Worm (Caenorhabditis elegans): Measurements from ENCODE around the gene slc-25A29.

The slc-25A29 gene

DNA sequence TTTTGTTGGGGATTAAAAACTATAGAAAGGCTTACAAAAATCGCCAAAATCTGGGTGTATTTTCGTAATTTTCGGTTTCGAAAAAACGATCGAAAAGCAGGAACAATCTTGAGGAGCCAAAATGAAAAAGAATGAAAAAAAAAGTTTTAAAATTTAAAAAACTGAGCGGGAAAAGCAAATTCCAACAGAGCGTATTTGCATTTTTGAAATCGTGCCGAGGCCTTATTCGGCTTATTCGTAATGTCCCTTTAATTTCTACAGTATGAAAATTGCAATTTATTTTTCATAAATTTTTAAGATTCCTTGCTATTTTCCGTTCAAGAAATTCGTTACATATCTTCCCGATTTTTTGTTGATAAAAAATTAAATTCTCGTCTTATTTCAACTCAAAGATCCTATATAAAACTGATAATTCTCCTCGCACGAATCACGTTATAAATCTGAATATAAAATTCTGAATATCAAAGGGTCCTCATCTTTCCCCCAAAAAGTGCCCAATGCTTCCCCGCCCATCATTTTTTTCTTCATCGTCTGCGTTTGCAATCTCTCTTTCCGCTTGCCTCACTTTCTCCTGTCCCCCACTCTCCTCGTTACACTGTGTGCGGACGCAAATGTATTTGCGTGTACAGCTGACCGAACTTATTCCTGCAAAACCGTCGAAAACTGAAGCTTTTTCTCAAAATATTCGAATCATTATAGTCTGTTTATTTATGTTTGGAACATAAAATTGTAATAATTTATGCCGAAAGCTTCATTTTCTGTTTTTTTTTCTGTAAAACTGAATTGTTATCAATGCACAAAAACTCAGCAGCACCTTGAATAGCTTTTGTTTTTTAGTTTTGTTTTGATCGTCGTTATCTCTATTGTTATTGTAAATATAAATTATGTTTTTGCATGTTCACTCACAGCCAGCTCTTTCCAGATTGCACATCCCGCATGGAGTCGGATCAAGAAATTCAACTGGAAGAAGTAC, 11.9 kb downstream of the slc-25A29 start, which contains the start of the genes rfc-1 and pmp-3 (continued):
- TF ChIP-seq zim-3 (tag; optimal IDR thresholded peaks at IDR 0.05), result no peak
- peak; percentile 74; the same call in 1 of the 2 replicates for TF ChIP-seq D2030.7 (GFP tag; IDR thresholded peaks at IDR 0.05)
- TF ChIP-seq akir-1 (GFP tag; optimal IDR thresholded peaks at IDR 0.05), result no peak
- no peak for TF ChIP-seq bed-1 (GFP tag; IDR thresholded peaks at IDR 0.05)
- TF ChIP-seq nhr-179 (tag; optimal IDR thresholded peaks at IDR 0.05), result no peak
- peak; percentile 61 for TF ChIP-seq F23B12.7 (tag; optimal IDR thresholded peaks at IDR 0.05; ENCODE audit: insufficient read depth)
- TF ChIP-seq F57C9.4 (tag; optimal IDR thresholded peaks at IDR 0.05), result no peak
- TF ChIP-seq die-1 (tag; optimal IDR thresholded peaks at IDR 0.05), result no peak
- peak in 1 of 3 experiments; percentile 34 for TF ChIP-seq lin-35 (GFP tag; optimal IDR thresholded peaks at IDR 0.05)
- TF ChIP-seq F39B2.1 (GFP tag; IDR thresholded peaks at IDR 0.05), result no peak
- TF ChIP-seq ceh-40 (GFP tag; IDR thresholded peaks at IDR 0.05), result no peak
- 0 out of 2 replicates have a peak, but pooled peaks have one; percentile 33 for TF ChIP-seq hsf-1 (GFP tag; IDR thresholded peaks at IDR 0.05)
- TF ChIP-seq madf-8 (GFP tag; conservative IDR thresholded peaks at IDR 0.05), result peak; percentile 78
- TF ChIP-seq F49E8.2 (tag; optimal IDR thresholded peaks at IDR 0.05; ENCODE audit: insufficient read depth), result peak; percentile 69
- peak; percentile 23; the same call in 1 of the 2 replicates for TF ChIP-seq dox-1 (GFP tag; IDR thresholded peaks at IDR 0.05)
- no peak for TF ChIP-seq Y53F4B.3 (GFP tag; IDR thresholded peaks at IDR 0.05)
- TF ChIP-seq mxl-1 (tag; optimal IDR thresholded peaks at IDR 0.05), result no peak

DNA sequence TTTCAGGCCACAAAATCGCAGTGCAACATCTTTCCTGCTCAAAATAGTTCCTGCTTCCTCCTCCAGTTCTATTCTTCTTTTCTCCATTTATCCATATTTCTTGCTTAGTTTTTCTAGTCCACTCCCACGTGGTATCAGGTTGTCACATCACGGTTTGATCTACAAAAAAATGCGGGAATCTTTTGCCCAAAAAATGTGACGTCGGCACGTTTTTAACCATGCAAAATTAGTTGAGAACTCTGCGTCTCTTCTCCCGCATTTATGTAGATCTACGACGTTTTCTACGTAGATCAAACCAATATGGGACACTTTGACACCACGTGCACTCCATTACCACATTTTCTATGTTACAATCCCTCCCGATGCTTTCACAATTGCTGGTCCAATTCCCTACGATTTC, 16.0 kb downstream of the slc-25A29 start:
- TF ChIP-seq lag-1 (GFP tag; IDR thresholded peaks at IDR 0.05), result no peak
- TF ChIP-seq madf-6 (GFP tag; IDR thresholded peaks at IDR 0.05), result peak; percentile 78
- peak; percentile 54; the same call in 1 of the 2 replicates for TF ChIP-seq madf-8 (GFP tag; conservative IDR thresholded peaks at IDR 0.05)
- peak; percentile 21 for TF ChIP-seq xnd-1 (tag; optimal IDR thresholded peaks at IDR 0.05)
- 0 out of 2 replicates have a peak, but pooled peaks have one; percentile 17 for TF ChIP-seq hmg-1.2 (GFP tag; IDR thresholded peaks at IDR 0.05)
- no peak for TF ChIP-seq die-1 (tag; optimal IDR thresholded peaks at IDR 0.05)
- TF ChIP-seq Y53F4B.3 (GFP tag; IDR thresholded peaks at IDR 0.05), result no peak
- TF ChIP-seq F33H1.4 (GFP tag; IDR thresholded peaks at IDR 0.05), result 0 out of 2 replicates have a peak, but pooled peaks have one; percentile 28
- no peak for TF ChIP-seq athp-1 (tag; optimal IDR thresholded peaks at IDR 0.05)
- peak; percentile 45 for TF ChIP-seq efl-1 (GFP tag; optimal IDR thresholded peaks at IDR 0.05)

DNA sequence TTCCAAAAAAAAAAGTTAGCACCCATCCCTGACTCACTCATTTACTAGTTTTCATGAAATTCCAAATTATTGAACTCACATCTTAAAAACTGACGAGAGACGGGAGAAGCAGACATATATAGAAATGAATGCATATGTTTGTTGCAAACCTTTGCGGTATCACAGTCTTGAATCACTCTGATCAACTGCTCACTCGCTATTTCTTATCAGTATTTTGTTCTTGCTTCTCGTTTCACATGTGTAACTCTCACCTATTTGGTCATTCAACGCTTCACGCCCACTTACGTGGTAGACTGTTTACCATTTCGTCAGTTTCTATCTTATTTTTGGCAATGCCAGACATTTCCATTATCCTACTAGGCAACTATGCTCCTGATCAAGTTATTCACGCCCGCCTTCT, 17.2 kb downstream of the slc-25A29 start, which contains the start of gene C54G10.1:
Gene C54G10.1 (plus strand): TSS at position 333 of the 400 bp plus-strand sequence.
- TF ChIP-seq nhr-80 (tag; optimal IDR thresholded peaks at IDR 0.05) (peak; percentile 89), cebp-1 (GFP tag; IDR thresholded peaks at IDR 0.05) (0 out of 2 replicates have a peak, but pooled peaks have one; percentile 13), cebp-1 (tag; optimal IDR thresholded peaks at IDR 0.05) (peak; percentile 18), let-607 (tag; optimal IDR thresholded peaks at IDR 0.05) (no peak), mcd-1 (GFP tag; IDR thresholded peaks at IDR 0.05) (no peak)

DNA sequence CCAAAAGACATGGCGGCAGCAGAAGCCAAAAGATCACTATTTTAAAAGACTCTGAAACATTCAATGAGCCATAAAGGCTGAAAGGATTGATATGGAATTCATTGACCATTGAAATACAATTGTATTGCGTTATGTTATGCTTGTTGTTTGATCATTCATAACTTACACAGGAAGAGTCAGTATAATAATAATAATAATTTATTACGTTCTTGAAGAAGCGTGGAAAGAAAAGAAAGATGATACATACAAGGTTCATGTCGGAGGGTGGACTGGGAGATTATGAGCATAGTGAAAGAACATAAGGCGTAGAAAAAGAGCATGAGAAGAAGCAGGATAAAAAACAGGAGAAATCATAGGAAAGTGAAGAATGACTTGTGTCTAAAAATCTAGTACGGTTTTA, 17.9 kb downstream of the slc-25A29 start, which contains the start of gene F43D2.7:
Gene F43D2.7 (minus strand): TSS at position 101 of the 400 bp plus-strand sequence.
- TF ChIP-seq lsl-1 (GFP tag; optimal IDR thresholded peaks at IDR 0.05) (no peak), attf-6 (GFP tag; IDR thresholded peaks at IDR 0.05) (no peak), rcor-1 (GFP tag; IDR thresholded peaks at IDR 0.05) (no peak), attf-5 (GFP tag; optimal IDR thresholded peaks at IDR 0.05) (no peak), dpl-1 (GFP tag; optimal IDR thresholded peaks at IDR 0.05) (no peak), egl-18 (GFP tag; IDR thresholded peaks at IDR 0.05) (no peak), B0261.1 (tag; optimal IDR thresholded peaks at IDR 0.05) (no peak), ceh-79 (tag; optimal IDR thresholded peaks at IDR 0.05) (no peak), rec-8 (tag; optimal IDR thresholded peaks at IDR 0.05) (no peak), nhr-80 (tag; optimal IDR thresholded peaks at IDR 0.05) (no peak), Y53G8AR.9 (GFP tag; conservative IDR thresholded peaks at IDR 0.05) (no peak), madf-8 (GFP tag; conservative IDR thresholded peaks at IDR 0.05) (no peak), madf-10 (tag; optimal IDR thresholded peaks at IDR 0.05) (no peak), C06A6.2 (GFP tag; conservative IDR thresholded peaks at IDR 0.05) (no peak), nhr-120 (GFP tag; IDR thresholded peaks at IDR 0.05) (no peak)
